Fruit fly (Drosophila melanogaster) whole organism, adult: ENCODE measurements around the gene CG13065.

Experiments used
- CG11617 ChIP-seq: fragments of 200-800 bp; sonication (Bioruptor generic); optimal IDR thresholded peaks from 2 replicates; lab custom pipeline; 2017; ENCODE audit warnings: mild to moderate bottlenecking, missing biosample characterization, missing genetic modification reagents, missing genetic modification characterization
- CG1620 ChIP-seq: fragments of 200-800 bp; sonication (Bioruptor generic); optimal IDR thresholded peaks from 2 replicates; lab custom pipeline; 2016; ENCODE audit warnings: missing biosample characterization, missing genetic modification characterization
- CG7101 ChIP-seq: fragments of 200-800 bp; sonication (Bioruptor generic); optimal IDR thresholded peaks from 2 replicates; lab custom pipeline; 2018; ENCODE audit warnings: missing biosample characterization, mild to moderate bottlenecking, missing genetic modification characterization, moderate library complexity
- Clk ChIP-seq: fragments of 200-800 bp; sonication (Bioruptor generic); optimal IDR thresholded peaks from 2 replicates; lab custom pipeline; 2017; ENCODE audit warnings: missing biosample characterization, missing genetic modification characterization
- Crg-1 ChIP-seq: fragments of 200-800 bp; sonication (Bioruptor generic); optimal IDR thresholded peaks from 2 replicates; lab custom pipeline; 2016; ENCODE audit warnings: missing biosample characterization, missing genetic modification characterization
- Mnt ChIP-seq: fragments of 200-800 bp; sonication (Bioruptor generic); optimal IDR thresholded peaks from 2 replicates; lab custom pipeline; 2016; ENCODE audit warnings: missing biosample characterization, mild to moderate bottlenecking, missing genetic modification characterization
- bab1 ChIP-seq: fragments of 200-800 bp; sonication (Bioruptor generic); optimal IDR thresholded peaks from 3 replicates; lab custom pipeline; 2019; ENCODE audit warnings: missing biosample characterization, mild to moderate bottlenecking, missing genetic modification characterization, moderate library complexity
- cic ChIP-seq: fragments of 200-800 bp; sonication (Bioruptor generic); optimal IDR thresholded peaks from 2 replicates; lab custom pipeline; 2017; ENCODE audit warnings: missing biosample characterization, mild to moderate bottlenecking, missing genetic modification characterization, moderate library complexity
- kay ChIP-seq: fragments of 200-800 bp; sonication (Bioruptor generic); peaks from one replicate; lab custom pipeline; 2016; ENCODE audit warnings: missing biosample characterization, missing genetic modification characterization, borderline replicate concordance
- ovo ChIP-seq: fragments of 200-800 bp; sonication (Bioruptor generic); optimal IDR thresholded peaks from 2 replicates; lab custom pipeline; 2016; ENCODE audit warnings: missing biosample characterization, missing genetic modification characterization
- pad ChIP-seq: fragments of 200-800 bp; sonication (Bioruptor generic); optimal IDR thresholded peaks from 3 replicates; lab custom pipeline; 2017; ENCODE audit warnings: missing biosample characterization, missing genetic modification characterization, mild to moderate bottlenecking, moderate library complexity, missing genetic modification reagents
- tj ChIP-seq: fragments of 200-800 bp; sonication (Bioruptor generic); optimal IDR thresholded peaks from 3 replicates; lab custom pipeline; 2017; ENCODE audit warnings: missing biosample characterization, mild to moderate bottlenecking, missing genetic modification characterization, moderate library complexity
- toe ChIP-seq: fragments of 200-800 bp; sonication (Bioruptor generic); optimal IDR thresholded peaks from 2 replicates; lab custom pipeline; 2016; ENCODE audit warnings: missing biosample characterization, missing genetic modification characterization

DNA sequence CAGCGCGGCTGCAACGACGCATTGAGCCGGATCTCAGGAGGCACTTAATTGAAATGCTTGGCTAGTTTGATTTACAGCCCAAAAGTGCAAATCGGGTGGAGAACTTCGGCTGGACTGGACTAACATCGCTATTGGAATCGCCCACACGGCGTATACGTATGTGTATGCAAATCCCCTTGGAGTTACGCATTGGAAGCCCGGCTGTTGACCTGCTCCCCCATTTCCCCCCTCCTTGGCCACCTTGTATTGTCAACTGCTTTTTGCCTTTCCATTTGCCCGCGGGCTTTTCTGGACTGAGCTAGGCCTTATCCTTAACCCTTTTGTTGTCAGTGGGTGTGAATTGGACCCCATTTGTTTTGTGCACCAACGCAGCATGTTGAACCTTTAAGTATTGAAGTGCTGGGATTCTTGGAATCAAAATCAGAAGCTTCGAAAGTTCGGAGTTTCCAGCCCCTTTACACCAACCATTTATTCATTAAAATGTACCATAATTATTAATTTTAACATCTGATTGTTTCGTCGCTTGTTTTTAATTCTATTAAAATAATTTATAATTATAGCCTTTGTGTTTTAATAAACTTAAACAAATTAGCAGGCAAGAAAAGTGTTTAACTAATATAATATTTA, 1.7 kb upstream of the CG13065 start:
- TF ChIP-seq toe (GFP tag; lab: Kevin White, UChicago) (no peak), Mnt (GFP tag; lab: Kevin White, UChicago) (no peak), CG7101 (tag; lab: Kevin White, UChicago) (no peak), ovo (no peak), Crg-1 (GFP tag; lab: Kevin White, UChicago) (no peak), kay (GFP tag; lab: Kevin White, UChicago) (no peak), cic (no peak), tj (GFP tag; lab: Kevin White, UChicago) (no peak), pad (GFP tag; lab: Kevin White, UChicago) (no peak), CG11617 (GFP tag; lab: Kevin White, UChicago) (no peak), CG1620 (GFP tag; lab: Kevin White, UChicago) (no peak), bab1 (GFP tag; lab: Kevin White, UChicago) (no peak), Clk (GFP tag; lab: Kevin White, UChicago) (no peak)
